Worm (Caenorhabditis elegans) whole organism, L2 larva: ENCODE measurements around the gene ugt-36.

Source experiments
- elt-1 ChIP-seq: fragments of 150-350 bp; optimal IDR thresholded peaks from 2 replicates; lab custom pipeline; 2014; ENCODE audit warnings: missing biosample characterization, missing genetic modification characterization
- skn-1 ChIP-seq: sonication (generic microtip); optimal IDR thresholded peaks from 2 replicates; lab custom pipeline; 2017; ENCODE audit warnings: missing biosample characterization, missing genetic modification characterization
- unc-55 ChIP-seq: fragments of 150-350 bp; sonication (generic microtip); optimal IDR thresholded peaks from 3 replicates; lab custom pipeline; 2014; ENCODE audit warnings: missing biosample characterization, missing genetic modification reagents, missing genetic modification characterization
- unc-62 ChIP-seq: fragments of 150-350 bp; optimal IDR thresholded peaks from 2 replicates; lab custom pipeline; 2014; ENCODE audit warnings: missing biosample characterization, missing genetic modification reagents, missing genetic modification characterization
- ztf-4 ChIP-seq: fragments of 150-350 bp; optimal IDR thresholded peaks from 2 replicates; lab custom pipeline; 2014; ENCODE audit warnings: missing biosample characterization, missing genetic modification characterization

- TF ChIP-seq unc-55 (GFP tag; lab: Kevin White, UChicago) (no peak), elt-1 (no peak), unc-62 (GFP tag; lab: Kevin White, UChicago) (no peak), ztf-4 (tag; lab: Kevin White, UChicago) (no peak), skn-1 (tag; lab: Kevin White, UChicago) (no peak)
Observed at ce11 chrV:7145250-7145850, 21.5 kb upstream of the ugt-36 start, which contains the start of gene ugt-37.
